Fruit fly (Drosophila melanogaster) whole organism, prepupa: ENCODE data around the gene Prdm13.

ENCODE experiments used
- CG10631 ChIP-seq: fragments of 200-800 bp; sonication (Bioruptor generic); optimal IDR thresholded peaks from 2 replicates; lab custom pipeline; 2016; ENCODE audit warnings: missing biosample characterization, missing genetic modification characterization
- CG3919 ChIP-seq: fragments of 200-800 bp; sonication (Bioruptor generic); optimal IDR thresholded peaks from 3 replicates; lab custom pipeline; 2016; ENCODE audit warnings: missing biosample characterization, missing genetic modification characterization
- CG8319 ChIP-seq: fragments of 200-800 bp; sonication (Bioruptor generic); optimal IDR thresholded peaks from 3 replicates; lab custom pipeline; 2016; ENCODE audit warnings: missing biosample characterization, missing genetic modification characterization
- CG8632 ChIP-seq: fragments of 200-800 bp; sonication (Bioruptor generic); optimal IDR thresholded peaks from 3 replicates; lab custom pipeline; 2016; ENCODE audit warnings: missing biosample characterization, missing genetic modification characterization
- Ets21C ChIP-seq: fragments of 200-800 bp; sonication (Bioruptor generic); optimal IDR thresholded peaks from 3 replicates; lab custom pipeline; 2016; ENCODE audit warnings: missing biosample characterization, missing genetic modification characterization
- Lpt ChIP-seq: fragments of 200-800 bp; sonication (Bioruptor generic); optimal IDR thresholded peaks from 3 replicates; lab custom pipeline; 2016; ENCODE audit warnings: missing biosample characterization, missing genetic modification characterization
- Smox ChIP-seq: fragments of 200-800 bp; sonication (Bioruptor generic); optimal IDR thresholded peaks from 3 replicates; lab custom pipeline; 2016; ENCODE audit warnings: missing biosample characterization, missing genetic modification characterization
- Sox14 ChIP-seq: fragments of 200-800 bp; sonication (Bioruptor generic); optimal IDR thresholded peaks from 3 replicates; lab custom pipeline; 2016; ENCODE audit warnings: missing biosample characterization, missing genetic modification characterization
- Sox15 ChIP-seq: fragments of 200-800 bp; sonication (Bioruptor generic); optimal IDR thresholded peaks from 3 replicates; lab custom pipeline; 2016; ENCODE audit warnings: missing biosample characterization, missing genetic modification characterization
- cyc ChIP-seq: fragments of 200-800 bp; sonication (Bioruptor generic); optimal IDR thresholded peaks from 3 replicates; lab custom pipeline; 2016; ENCODE audit warnings: missing biosample characterization, missing genetic modification characterization
- dac ChIP-seq: fragments of 200-800 bp; sonication (Bioruptor generic); optimal IDR thresholded peaks from 2 replicates; lab custom pipeline; 2017; ENCODE audit warnings: missing biosample characterization, mild to moderate bottlenecking, missing genetic modification characterization
- dsx ChIP-seq: fragments of 200-800 bp; optimal IDR thresholded peaks from 3 replicates; lab custom pipeline; 2019; ENCODE audit warnings: missing biosample characterization, mild to moderate bottlenecking, missing genetic modification characterization, moderate library complexity; ENCODE audit not compliant: poor library complexity, severe bottlenecking
- fd59A ChIP-seq: fragments of 200-800 bp; sonication (Bioruptor generic); optimal IDR thresholded peaks from 2 replicates; lab custom pipeline; 2017; ENCODE audit warnings: missing biosample characterization, mild to moderate bottlenecking, missing genetic modification characterization, missing genetic modification reagents
- vri ChIP-seq: fragments of 200-800 bp; sonication (Bioruptor generic); optimal IDR thresholded peaks from 3 replicates; lab custom pipeline; 2016; ENCODE audit warnings: missing biosample characterization, mild to moderate bottlenecking, missing genetic modification characterization

DNA sequence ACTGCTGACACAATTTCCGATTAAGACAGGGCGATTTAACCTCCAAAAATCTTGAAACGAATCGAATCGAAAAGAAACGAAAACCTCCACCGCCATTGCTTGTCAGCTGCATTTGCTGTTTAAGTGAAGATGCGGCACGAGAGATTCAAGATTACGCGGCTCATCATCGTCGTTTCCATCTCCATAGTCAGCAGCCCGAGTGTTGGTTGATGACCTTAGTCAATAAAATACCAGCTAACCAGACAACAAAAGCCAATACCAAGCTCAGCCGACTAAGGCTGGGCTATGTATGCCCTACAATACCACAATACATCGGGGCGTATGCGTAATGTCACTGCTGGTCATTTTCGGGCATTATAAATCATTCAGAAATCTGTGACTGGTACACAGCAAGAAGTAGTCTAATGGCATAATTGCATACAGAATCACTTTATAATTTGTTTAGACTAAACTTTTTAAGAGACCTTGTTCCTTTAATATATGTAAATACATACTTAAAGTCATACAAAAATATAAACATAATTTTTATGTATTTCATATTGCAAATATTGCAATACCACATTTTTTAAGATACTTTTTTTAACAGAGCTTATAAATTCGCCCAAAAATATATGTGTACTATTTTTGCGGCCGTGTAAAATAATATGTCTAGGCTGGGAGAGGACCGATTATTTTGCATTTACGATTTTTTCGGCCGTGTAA is 22.0 kb upstream of the Prdm13 start:
- no peak for TF ChIP-seq cyc (GFP tag; lab: Kevin White, UChicago)
- peak; percentile 9 for TF ChIP-seq CG10631 (GFP tag; lab: Kevin White, UChicago)
- TF ChIP-seq Lpt = no peak
- TF ChIP-seq Smox (GFP tag; lab: Kevin White, UChicago) = no peak
- TF ChIP-seq CG8319 = peak; percentile 5
- TF ChIP-seq CG3919 (GFP tag; lab: Kevin White, UChicago) = no peak
- no peak for TF ChIP-seq Sox14
- no peak for TF ChIP-seq Ets21C (GFP tag; lab: Kevin White, UChicago)
- no peak for TF ChIP-seq dac (GFP tag; lab: Kevin White, UChicago)
- TF ChIP-seq vri = no peak
- no peak for TF ChIP-seq fd59A (GFP tag; lab: Kevin White, UChicago)
- peak; percentile 21 for TF ChIP-seq CG8632 (GFP tag; lab: Kevin White, UChicago)
- no peak for TF ChIP-seq dsx (GFP tag; lab: Kevin White, UChicago)
- no peak for TF ChIP-seq Sox15
